Worm (Caenorhabditis elegans) whole organism, L2 larva: Measurements from ENCODE around the gene F46C3.7.

Source experiments
- F13H6.1 ChIP-seq: sonication (generic microtip); optimal IDR thresholded peaks from 2 replicates; lab custom pipeline; 2016; ENCODE audit warnings: missing genetic modification characterization, missing compliant biosample characterization
- R02D3.7 ChIP-seq: fragments of 150-350 bp; optimal IDR thresholded peaks from 2 replicates; lab custom pipeline; 2014; ENCODE audit warnings: missing biosample characterization, missing genetic modification characterization
- Y55F3AM.14 ChIP-seq: fragments of 200-800 bp; sonication (Bioruptor generic); optimal IDR thresholded peaks from 2 replicates; lab custom pipeline; 2018; ENCODE audit warnings: mild to moderate bottlenecking, missing genetic modification characterization, missing compliant biosample characterization
- blmp-1 ChIP-seq: sonication (generic microtip); optimal IDR thresholded peaks from 2 replicates; lab custom pipeline; 2017; ENCODE audit warnings: missing genetic modification characterization, mild to moderate bottlenecking, missing compliant biosample characterization, antibody characterized with exemption, moderate library complexity; ENCODE audit not compliant: insufficient read depth
- egl-27 ChIP-seq: sonication (generic microtip); optimal IDR thresholded peaks from 3 replicates; lab custom pipeline; 2017; ENCODE audit warnings: missing biosample characterization, missing genetic modification reagents, missing genetic modification characterization
- elt-1 ChIP-seq: fragments of 150-350 bp; optimal IDR thresholded peaks from 2 replicates; lab custom pipeline; 2014; ENCODE audit warnings: missing biosample characterization, missing genetic modification characterization
- elt-3 ChIP-seq: sonication (generic microtip); optimal IDR thresholded peaks from 2 replicates; lab custom pipeline; 2017; ENCODE audit warnings: missing biosample characterization, missing genetic modification characterization
- gmeb-1 ChIP-seq: fragments of 150-350 bp; optimal IDR thresholded peaks from 2 replicates; lab custom pipeline; 2014; ENCODE audit warnings: missing biosample characterization, missing genetic modification characterization
- lin-13 ChIP-seq: fragments of 150-350 bp; optimal IDR thresholded peaks from 2 replicates; lab custom pipeline; 2014; ENCODE audit warnings: missing biosample characterization, missing genetic modification reagents, missing genetic modification characterization
- lsy-2 ChIP-seq, 2 experiments: fragments of 150-350 bp in 1 of 2; sonication (generic microtip) in 1 of 2; optimal IDR thresholded peaks; 2 replicates each; lab custom pipeline; 2014 to 2017; ENCODE audit warnings: missing biosample characterization in 2 of 2, missing genetic modification characterization in 2 of 2
- mab-5 ChIP-seq: fragments of 150-350 bp; optimal IDR thresholded peaks from 2 replicates; lab custom pipeline; 2014; ENCODE audit warnings: missing biosample characterization, missing genetic modification characterization
- nhr-11 ChIP-seq: fragments of 150-350 bp; optimal IDR thresholded peaks from 2 replicates; lab custom pipeline; 2014; ENCODE audit warnings: missing biosample characterization, missing genetic modification characterization
- nhr-21 ChIP-seq: fragments of 150-350 bp; optimal IDR thresholded peaks from 2 replicates; lab custom pipeline; 2014; ENCODE audit warnings: missing biosample characterization, missing genetic modification characterization
- nhr-237 ChIP-seq: fragments of 150-350 bp; optimal IDR thresholded peaks from 2 replicates; lab custom pipeline; 2014; ENCODE audit warnings: missing biosample characterization, missing genetic modification characterization
- nhr-6 ChIP-seq: fragments of 150-350 bp; optimal IDR thresholded peaks from 2 replicates; lab custom pipeline; 2014; ENCODE audit warnings: missing biosample characterization, missing genetic modification characterization
- sem-4 ChIP-seq: fragments of 150-350 bp; optimal IDR thresholded peaks from 2 replicates; lab custom pipeline; 2014; ENCODE audit warnings: missing biosample characterization, missing genetic modification reagents, missing genetic modification characterization
- skn-1 ChIP-seq: sonication (generic microtip); optimal IDR thresholded peaks from 2 replicates; lab custom pipeline; 2017; ENCODE audit warnings: missing biosample characterization, missing genetic modification characterization
- sma-9 ChIP-seq, 2 experiments: fragments of 150-350 bp in 1 of 2; sonication (generic microtip) in 1 of 2; optimal IDR thresholded peaks; 2 replicates each; lab custom pipeline; 2014 to 2016; ENCODE audit warnings: missing genetic modification characterization in 2 of 2, mild to moderate bottlenecking in 1 of 2, missing biosample characterization in 1 of 2, missing compliant biosample characterization in 1 of 2, missing genetic modification reagents in 1 of 2, moderate library complexity in 1 of 2
- unc-39 ChIP-seq: fragments of 150-350 bp; optimal IDR thresholded peaks from 2 replicates; lab custom pipeline; 2014; ENCODE audit warnings: missing biosample characterization, missing genetic modification characterization
- unc-55 ChIP-seq: fragments of 150-350 bp; sonication (generic microtip); optimal IDR thresholded peaks from 3 replicates; lab custom pipeline; 2014; ENCODE audit warnings: missing biosample characterization, missing genetic modification reagents, missing genetic modification characterization

The F46C3.7 gene

ce11 chrX:11484027-11484426, 44.2 kb downstream of the F46C3.7 start:
- no peak for TF ChIP-seq mab-5 (tag; lab: Kevin White, UChicago)
- TF ChIP-seq lin-13 (GFP tag; lab: Kevin White, UChicago): no peak
- no peak for TF ChIP-seq skn-1
- no peak for TF ChIP-seq sma-9 (GFP tag; optimal IDR thresholded peaks at IDR 0.05; lab: Kevin White, UChicago)
- TF ChIP-seq sma-9 (tag; optimal IDR thresholded peaks at IDR 0.05; lab: Kevin White, UChicago): no peak
- TF ChIP-seq egl-27 (tag; lab: Kevin White, UChicago): no peak
- TF ChIP-seq unc-39 (tag; lab: Kevin White, UChicago): no peak
- no peak for TF ChIP-seq gmeb-1 (tag; lab: Kevin White, UChicago)
- TF ChIP-seq Y55F3AM.14: no peak

ce11 chrX:11487484-11487883, 47.6 kb downstream of the F46C3.7 start, which contains the start of gene spp-9:
spp-9 (plus strand) TSS chrX:11487784.
- TF ChIP-seq nhr-6 (tag; lab: Kevin White, UChicago) (no peak), unc-55 (GFP tag; lab: Kevin White, UChicago) (no peak), nhr-21 (tag; lab: Kevin White, UChicago) (no peak), elt-1 (no peak), nhr-237 (tag; lab: Kevin White, UChicago) (no peak), skn-1 (no peak), sem-4 (tag; lab: Kevin White, UChicago) (no peak), blmp-1 (tag; lab: Kevin White, UChicago) (no peak), F13H6.1 (tag; lab: Kevin White, UChicago) (no peak), Y55F3AM.14 (no peak)

ce11 chrX:11489830-11490229, 50.0 kb downstream of the F46C3.7 start, which contains the start of gene spp-21:
spp-21 (plus strand) TSS chrX:11490130.
- no peak for TF ChIP-seq F13H6.1 (tag; lab: Kevin White, UChicago)
- no peak for TF ChIP-seq lsy-2 (tag; optimal IDR thresholded peaks at IDR 0.05; lab: Kevin White, UChicago)
- no peak for TF ChIP-seq nhr-11 (tag; lab: Kevin White, UChicago)
- TF ChIP-seq elt-3 (tag; lab: Kevin White, UChicago): no peak
- no peak for TF ChIP-seq R02D3.7 (tag; lab: Kevin White, UChicago)
